Worm (Caenorhabditis elegans) whole organism, midembryonic: Measurements from ENCODE around the gene srz-100.

Experiments
- T22C8.4 ChIP-seq: fragments of 200-800 bp; sonication (Bioruptor generic); IDR thresholded peaks from 2 replicates; pipeline ENCODE4 v1.3.6; 2022; ENCODE audit warnings: missing genetic modification characterization, missing compliant biosample characterization
- flt-1 ChIP-seq: fragments of 200-800 bp; sonication (Bioruptor generic); IDR thresholded peaks from 2 replicates; pipeline ENCODE4 v1.3.6; 2022; ENCODE audit warnings: missing genetic modification characterization, missing compliant biosample characterization
- klf-2 ChIP-seq: fragments of 200-800 bp; sonication (Bioruptor generic); conservative IDR thresholded peaks from 2 replicates; pipeline ENCODE4 v1.3.6; 2022; ENCODE audit warnings: missing genetic modification reagents, missing genetic modification characterization, missing compliant biosample characterization
- med-1 ChIP-seq: sonication (generic microtip); optimal IDR thresholded peaks from 2 replicates; lab custom pipeline; 2017; ENCODE audit warnings: missing genetic modification characterization, mild to moderate bottlenecking, missing compliant biosample characterization, antibody characterized with exemption, missing genetic modification reagents; ENCODE audit not compliant: insufficient read depth
- tab-1 ChIP-seq: fragments of 200-800 bp; sonication (Bioruptor generic); IDR thresholded peaks from 2 replicates; pipeline ENCODE4 v1.3.6; 2022; ENCODE audit warnings: missing genetic modification characterization, missing compliant biosample characterization
- ztf-23 ChIP-seq: fragments of 200-800 bp; sonication (Bioruptor generic); IDR thresholded peaks from 2 replicates; pipeline ENCODE4 v1.3.6; 2022; ENCODE audit warnings: missing genetic modification reagents, missing genetic modification characterization, missing compliant biosample characterization
- ztf-29 ChIP-seq: fragments of 200-800 bp; sonication (Bioruptor generic); IDR thresholded peaks from 2 replicates; pipeline ENCODE4 v1.3.6; 2022; ENCODE audit warnings: missing genetic modification reagents, missing genetic modification characterization, missing compliant biosample characterization

DNA sequence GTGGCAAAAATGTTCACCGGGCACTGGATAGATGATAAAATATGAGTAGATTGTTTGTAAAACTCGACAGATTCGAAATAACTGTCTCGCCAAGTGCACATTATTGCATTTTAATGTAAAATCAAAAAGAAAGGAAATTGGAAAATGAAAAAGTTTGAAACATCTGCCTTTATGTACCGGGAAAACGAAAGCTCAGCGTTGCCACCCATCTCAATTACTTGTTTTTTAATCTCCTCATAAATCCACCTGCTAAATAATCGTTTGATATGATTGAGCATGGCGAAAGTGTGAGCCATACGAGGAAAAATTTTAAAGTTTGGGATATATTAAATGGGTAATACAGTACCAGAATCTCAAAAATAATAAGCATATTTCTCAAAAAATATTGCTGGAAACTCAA, 15.1 kb upstream of the srz-100 start, which contains the start of gene srh-137:
- no peak for TF ChIP-seq tab-1 (GFP tag; lab: Robert Waterston, UW)
- TF ChIP-seq flt-1 (GFP tag; lab: Robert Waterston, UW), result no peak
- TF ChIP-seq T22C8.4 (GFP tag; lab: Robert Waterston, UW), result no peak
- no peak for TF ChIP-seq klf-2 (GFP tag; lab: Robert Waterston, UW)
- no peak for TF ChIP-seq med-1 (GFP tag; lab: Kevin White, UChicago)
- no peak for TF ChIP-seq ztf-29 (GFP tag; lab: Robert Waterston, UW)
- no peak for TF ChIP-seq ztf-23 (GFP tag; lab: Robert Waterston, UW)
